Fruit fly (Drosophila melanogaster) whole organism, larva: ENCODE measurements around the gene Atat.

ENCODE experiments used
- noc ChIP-seq: fragments of 200-800 bp; sonication (Bioruptor generic); optimal IDR thresholded peaks from 3 replicates; lab custom pipeline; 2019; ENCODE audit warnings: missing biosample characterization, mild to moderate bottlenecking, missing genetic modification characterization, moderate library complexity

The Atat gene

dm6 chr3L:9381602-9382001 lies 45.0 kb downstream of the Atat start, which contains the start of gene Hsp23:
TSS of gene Hsp23 (plus strand) at chr3L:9381882.
- no peak for TF ChIP-seq noc

dm6 chr3L:9380344-9380849 lies 46.2 kb downstream of the Atat start:
- no peak for TF ChIP-seq noc

dm6 chr3L:9379484-9380343 lies 46.8 kb downstream of the Atat start, which contains the start of gene Hsp67Ba:
TSS of gene Hsp67Ba (minus strand) at chr3L:9379534.
- no peak for TF ChIP-seq noc

- TF ChIP-seq noc, result peak; percentile 88
These were observed 49.1 kb downstream of the Atat start, which contains the start of gene Hsp26 for dm6 chr3L:9377198-9378035. TSS of gene Hsp26 (minus strand) at chr3L:9377427.

- no peak for TF ChIP-seq noc
These were observed 50.0 kb downstream of the Atat start for dm6 chr3L:9376573-9376972.

dm6 chr3L:9375130-9375529 lies 51.4 kb downstream of the Atat start, which contains the start of gene CG4461:
TSS of gene CG4461 (plus strand) at chr3L:9375430.
- TF ChIP-seq noc, result no peak

dm6 chr3L:9373374-9374004 lies 53.1 kb downstream of the Atat start:
- peak; percentile 83 for TF ChIP-seq noc

- peak; percentile 5 for TF ChIP-seq noc
These were observed 54.1 kb downstream of the Atat start, which contains the start of the genes Hsp67Bc, CG4456 and Hsp22 for dm6 chr3L:9372278-9372975. TSS of gene Hsp67Bc (minus strand) at chr3L:9372497. TSS of gene CG4456 (plus strand) at chr3L:9372722. TSS of gene Hsp22 (plus strand) at chr3L:9372931.

- TF ChIP-seq noc, result peak; percentile 30
These were observed 55.6 kb downstream of the Atat start, which contains the start of gene Fdx1 for dm6 chr3L:9370907-9371365. TSS of gene Fdx1 (minus strand) at chr3L:9371238.

dm6 chr3L:9368665-9369064 lies 57.9 kb downstream of the Atat start:
- no peak for TF ChIP-seq noc

- no peak for TF ChIP-seq noc
These were observed 59.1 kb downstream of the Atat start for dm6 chr3L:9367431-9367867.

dm6 chr3L:9366850-9367430 lies 59.6 kb downstream of the Atat start, which contains the start of the genes Klp67A and CG4452:
TSS of gene Klp67A (minus strand) at chr3L:9367046.
TSS of gene CG4452 (plus strand) at chr3L:9367377.
- TF ChIP-seq noc, result peak; percentile 13

- TF ChIP-seq noc, result no peak
These were observed 62.4 kb downstream of the Atat start, which contains the start of gene mRRF1 for dm6 chr3L:9364131-9364530. TSS of gene mRRF1 (plus strand) at chr3L:9364350.
